Worm (Caenorhabditis elegans): ENCODE measurements around the gene rpl-38.
A peak's percentile ranks its signal among the peaks of the same experiment; 100 is the strongest.

The rpl-38 gene

ce11 chrV:15479107-15479506, 32.9 kb upstream of the rpl-38 start:
- no peak for TF ChIP-seq daf-16 (GFP tag; optimal IDR thresholded peaks at IDR 0.05)
- peak; percentile 90 for TF ChIP-seq daf-16 (tag; optimal IDR thresholded peaks at IDR 0.05)
- no peak for TF ChIP-seq nhr-28 (tag; optimal IDR thresholded peaks at IDR 0.05)
- peak; percentile 34 for TF ChIP-seq pqm-1 (tag; optimal IDR thresholded peaks at IDR 0.05)
- TF ChIP-seq mes-2 (tag; optimal IDR thresholded peaks at IDR 0.05; ENCODE audit: poor library complexity, severe bottlenecking) = peak; percentile 11
- no peak for TF ChIP-seq ZK337.2 (GFP tag; IDR thresholded peaks at IDR 0.05)
- TF ChIP-seq dmd-6 (GFP tag; IDR thresholded peaks at IDR 0.05) = peak; percentile 32
- no peak for TF ChIP-seq nhr-76 (tag; optimal IDR thresholded peaks at IDR 0.05)
- TF ChIP-seq ceh-20 (GFP tag; IDR thresholded peaks at IDR 0.05) = no peak

- TF ChIP-seq daf-16 (GFP tag; optimal IDR thresholded peaks at IDR 0.05) = peak in 1 of 2 experiments; percentile 7
- TF ChIP-seq daf-16 (tag; optimal IDR thresholded peaks at IDR 0.05) = peak; percentile 22
- TF ChIP-seq ztf-11 (tag; optimal IDR thresholded peaks at IDR 0.05) = no peak
- peak; percentile 40; the same call in 1 of the 2 replicates for TF ChIP-seq Y75B8A.6 (GFP tag; IDR thresholded peaks at IDR 0.05)
- TF ChIP-seq unc-62 (GFP tag; optimal IDR thresholded peaks at IDR 0.05 in 1 of 2) = no peak
- no peak for TF ChIP-seq unc-62 (tag; optimal IDR thresholded peaks at IDR 0.05)
- TF ChIP-seq nhr-10 (tag; optimal IDR thresholded peaks at IDR 0.05) = no peak
- no peak for TF ChIP-seq zip-11 (GFP tag; IDR thresholded peaks at IDR 0.05)
- TF ChIP-seq lin-1 (GFP tag; IDR thresholded peaks at IDR 0.05) = 0 out of 2 replicates have a peak, but pooled peaks have one; percentile 32
- TF ChIP-seq unc-130 (GFP tag; optimal IDR thresholded peaks at IDR 0.05) = peak; percentile 12
- peak in 1 of 2 experiments; percentile 32; a peak in 1 of 4 replicates for TF ChIP-seq madf-5 (GFP tag; IDR thresholded peaks at IDR 0.05)
- no peak for TF ChIP-seq nhr-6 (tag; optimal IDR thresholded peaks at IDR 0.05)
- TF ChIP-seq snpc-1.2 (GFP tag; IDR thresholded peaks at IDR 0.05) = 0 out of 2 replicates have a peak, but pooled peaks have one; percentile 51
- peak; percentile 49 for TF ChIP-seq mes-2 (tag; optimal IDR thresholded peaks at IDR 0.05; ENCODE audit: poor library complexity, severe bottlenecking)
- no peak for TF ChIP-seq dmd-6 (GFP tag; IDR thresholded peaks at IDR 0.05)
- TF ChIP-seq hlh-11 (tag; optimal IDR thresholded peaks at IDR 0.05) = peak; percentile 2
- no peak for TF ChIP-seq lin-13 (GFP tag; optimal IDR thresholded peaks at IDR 0.05)
- TF ChIP-seq gei-8 (GFP tag; optimal IDR thresholded peaks at IDR 0.05) = peak; percentile 42
- peak; percentile 56; the same call in 1 of the 2 replicates for TF ChIP-seq arid-1 (GFP tag; conservative IDR thresholded peaks at IDR 0.05)
- TF ChIP-seq duxl-1 (tag; optimal IDR thresholded peaks at IDR 0.05; ENCODE audit: poor library complexity) = peak; percentile 14
- 0 out of 2 replicates have a peak, but pooled peaks have one; percentile 28 for TF ChIP-seq vab-7 (GFP tag; IDR thresholded peaks at IDR 0.05)
- peak; percentile 83 for TF ChIP-seq egl-43 (GFP tag; IDR thresholded peaks at IDR 0.05)
- TF ChIP-seq lim-7 (GFP tag; IDR thresholded peaks at IDR 0.05) = peak; percentile 68
- TF ChIP-seq aha-1 (tag) = peak; percentile 14
- 0 out of 2 replicates have a peak, but pooled peaks have one; percentile 10 for TF ChIP-seq F26F4.8 (GFP tag; conservative IDR thresholded peaks at IDR 0.05)
- peak; percentile 21 for TF ChIP-seq dve-1 (tag; optimal IDR thresholded peaks at IDR 0.05; ENCODE audit: insufficient read depth)
- no peak for TF ChIP-seq ZK337.2 (GFP tag; IDR thresholded peaks at IDR 0.05)
- peak; percentile 36 for TF ChIP-seq spr-1 (tag; optimal IDR thresholded peaks at IDR 0.05)
- peak; percentile 73; the same call in 1 of the 2 replicates for TF ChIP-seq dmd-8 (GFP tag; IDR thresholded peaks at IDR 0.05)
- TF ChIP-seq pha-4 (GFP tag; IDR thresholded peaks at IDR 0.05) = peak; percentile 13; the same call in 1 of the 2 replicates
- no peak for TF ChIP-seq pha-4 (tag; optimal IDR thresholded peaks at IDR 0.05)
- no peak for TF ChIP-seq fos-1 (tag; optimal IDR thresholded peaks at IDR 0.05)
Observed at ce11 chrV:15479825-15480224, 32.1 kb upstream of the rpl-38 start.

- TF ChIP-seq ceh-28 (tag; optimal IDR thresholded peaks at IDR 0.05) (no peak), lin-29 (GFP tag; IDR thresholded peaks at IDR 0.05) (no peak), unc-39 (tag; optimal IDR thresholded peaks at IDR 0.05) (no peak), ZK546.5 (tag; optimal IDR thresholded peaks at IDR 0.05) (no peak), madf-9 (GFP tag; conservative IDR thresholded peaks at IDR 0.05) (0 out of 2 replicates have a peak, but pooled peaks have one; percentile 16), vab-7 (GFP tag; IDR thresholded peaks at IDR 0.05) (0 out of 2 replicates have a peak, but pooled peaks have one; percentile 34), F49E8.2 (tag; optimal IDR thresholded peaks at IDR 0.05; ENCODE audit: borderline replicate concordance) (no peak), fkh-10 (GFP tag; optimal IDR thresholded peaks at IDR 0.05) (no peak), lim-7 (GFP tag; IDR thresholded peaks at IDR 0.05) (peak; percentile 64; the same call in 1 of the 2 replicates), nhr-6 (tag; optimal IDR thresholded peaks at IDR 0.05) (no peak), egl-43 (GFP tag; IDR thresholded peaks at IDR 0.05) (peak; percentile 62; the same call in 1 of the 2 replicates), rbr-2 (tag; optimal IDR thresholded peaks at IDR 0.05) (no peak), gei-8 (GFP tag; optimal IDR thresholded peaks at IDR 0.05) (no peak), egl-27 (tag; optimal IDR thresholded peaks at IDR 0.05) (no peak), attf-4 (tag; optimal IDR thresholded peaks at IDR 0.05) (no peak), lin-39 (tag; optimal IDR thresholded peaks at IDR 0.05) (no peak), sdz-12 (GFP tag; optimal IDR thresholded peaks at IDR 0.05) (no peak), snpc-1.2 (GFP tag; IDR thresholded peaks at IDR 0.05) (no peak), dve-1 (tag; optimal IDR thresholded peaks at IDR 0.05; ENCODE audit: insufficient read depth) (peak; percentile 7)
Observed at ce11 chrV:15480505-15481075, 31.4 kb upstream of the rpl-38 start.

All from whole organism, L4 larva.